Worm (Caenorhabditis elegans) whole organism, L4 larva: ENCODE measurements around the gene T04A6.2.

Experiments
- F10B5.3 ChIP-seq: sonication (generic microtip); optimal IDR thresholded peaks from 2 replicates; lab custom pipeline; 2016; ENCODE audit warnings: mild to moderate bottlenecking, missing genetic modification characterization, missing compliant biosample characterization
- F37D6.2 ChIP-seq: sonication (generic microtip); optimal IDR thresholded peaks from 2 replicates; lab custom pipeline; 2016; ENCODE audit warnings: mild to moderate bottlenecking, missing genetic modification characterization, missing compliant biosample characterization
- F44E2.7 ChIP-seq: fragments of 200-800 bp; sonication (Bioruptor generic); IDR thresholded peaks from 2 replicates; pipeline ENCODE4 v2.1.2; 2022; ENCODE audit warnings: missing genetic modification characterization, missing compliant biosample characterization
- T26A8.4 ChIP-seq: fragments of 200-800 bp; sonication (Bioruptor generic); IDR thresholded peaks from 2 replicates; pipeline ENCODE4 v1.3.6; 2022; ENCODE audit warnings: missing genetic modification characterization, missing compliant biosample characterization
- Y105C5A.15 ChIP-seq: fragments of 200-800 bp; sonication (Bioruptor generic); IDR thresholded peaks from 2 replicates; pipeline ENCODE4 v1.3.6; 2022; ENCODE audit warnings: missing genetic modification characterization, missing compliant biosample characterization
- ZK337.2 ChIP-seq: fragments of 200-800 bp; sonication (Bioruptor generic); IDR thresholded peaks from 2 replicates; pipeline ENCODE4 v1.3.6; 2022; ENCODE audit warnings: missing genetic modification reagents, missing genetic modification characterization, missing compliant biosample characterization
- ZK546.5 ChIP-seq, 2 experiments: sonication (generic microtip); optimal IDR thresholded peaks; 2 replicates each; lab custom pipeline; 2017; ENCODE audit warnings: missing biosample characterization in 2 of 2, missing genetic modification characterization in 2 of 2
- aly-2 ChIP-seq: sonication (generic microtip); optimal IDR thresholded peaks from 2 replicates; lab custom pipeline; 2018; ENCODE audit warnings: missing biosample characterization, missing genetic modification characterization
- ama-1 ChIP-seq: fragments of 150-350 bp; optimal IDR thresholded peaks from 2 replicates; lab custom pipeline; 2014; ENCODE audit warnings: inconsistent platforms, mixed read lengths
- attf-4 ChIP-seq: sonication (generic microtip); optimal IDR thresholded peaks from 3 replicates; lab custom pipeline; 2017; ENCODE audit warnings: missing biosample characterization, missing genetic modification characterization
- ceh-32 ChIP-seq: sonication (generic microtip); optimal IDR thresholded peaks from 2 replicates; lab custom pipeline; 2016; ENCODE audit warnings: mild to moderate bottlenecking, missing genetic modification characterization, missing compliant biosample characterization; ENCODE audit not compliant: poor library complexity
- ceh-44 ChIP-seq: fragments of 200-800 bp; sonication (Bioruptor generic); IDR thresholded peaks from 2 replicates; pipeline ENCODE4 v1.3.6; 2022; ENCODE audit warnings: missing genetic modification reagents, missing genetic modification characterization, missing compliant biosample characterization
- ceh-62 ChIP-seq: sonication (generic microtip); optimal IDR thresholded peaks from 2 replicates; lab custom pipeline; 2017; ENCODE audit warnings: missing biosample characterization, missing genetic modification characterization
- ces-1 ChIP-seq: fragments of 150-350 bp; sonication (generic microtip); optimal IDR thresholded peaks from 4 replicates; lab custom pipeline; 2014; ENCODE audit warnings: missing biosample characterization, missing genetic modification reagents, missing genetic modification characterization
- cey-2 ChIP-seq: sonication (generic microtip); optimal IDR thresholded peaks from 3 replicates; lab custom pipeline; 2017; ENCODE audit warnings: missing genetic modification characterization, mild to moderate bottlenecking, missing compliant biosample characterization, antibody characterized with exemption, borderline replicate concordance; ENCODE audit not compliant: insufficient read depth
- daf-19 ChIP-seq: fragments of 200-800 bp; sonication (Bioruptor generic); conservative IDR thresholded peaks from 2 replicates; pipeline ENCODE4 v1.3.6; 2022; ENCODE audit warnings: missing genetic modification characterization, missing compliant biosample characterization
- dmd-9 ChIP-seq: fragments of 200-800 bp; sonication (Bioruptor generic); IDR thresholded peaks from 2 replicates; pipeline ENCODE4 v1.3.6; 2022; ENCODE audit warnings: missing genetic modification reagents, missing genetic modification characterization, missing compliant biosample characterization
- duxl-1 ChIP-seq: sonication (generic microtip); optimal IDR thresholded peaks from 2 replicates; lab custom pipeline; 2016; ENCODE audit warnings: mild to moderate bottlenecking, missing genetic modification characterization, moderate library complexity, missing compliant biosample characterization; ENCODE audit not compliant: poor library complexity
- egl-27 ChIP-seq: sonication (generic microtip); optimal IDR thresholded peaks from 3 replicates; lab custom pipeline; 2017; ENCODE audit warnings: missing biosample characterization, missing genetic modification reagents, missing genetic modification characterization
- fkh-10 ChIP-seq: fragments of 150-350 bp; optimal IDR thresholded peaks from 2 replicates; lab custom pipeline; 2014; ENCODE audit warnings: missing biosample characterization, missing genetic modification reagents, missing genetic modification characterization
- gei-8 ChIP-seq: fragments of 200-800 bp; sonication (Bioruptor generic); optimal IDR thresholded peaks from 2 replicates; lab custom pipeline; 2018; ENCODE audit warnings: mild to moderate bottlenecking, missing genetic modification characterization, missing compliant biosample characterization
- hif-1 ChIP-seq, 2 experiments: sonication (generic microtip); optimal IDR thresholded peaks; 2 replicates each; lab custom pipeline; 2016 to 2017; ENCODE audit warnings: missing compliant biosample characterization in 2 of 2, missing genetic modification characterization in 2 of 2, missing genetic modification reagents in 2 of 2, missing genotype in 2 of 2, mild to moderate bottlenecking in 1 of 2
- hmg-1.1 ChIP-seq: fragments of 200-800 bp; sonication (Bioruptor generic); IDR thresholded peaks from 2 replicates; pipeline ENCODE4 v1.3.6; 2022; ENCODE audit warnings: missing genetic modification reagents, missing genetic modification characterization, missing compliant biosample characterization
- jun-1 ChIP-seq: fragments of 150-350 bp; optimal IDR thresholded peaks from 2 replicates; lab custom pipeline; 2014; ENCODE audit warnings: missing biosample characterization, missing genetic modification reagents, missing genetic modification characterization
- lim-7 ChIP-seq: fragments of 200-800 bp; sonication (Bioruptor generic); IDR thresholded peaks from 2 replicates; pipeline ENCODE4 v1.3.6; 2022; ENCODE audit warnings: missing genetic modification characterization, missing compliant biosample characterization
- lin-1 ChIP-seq: fragments of 200-800 bp; sonication (Bioruptor generic); IDR thresholded peaks from 2 replicates; pipeline ENCODE4 v1.3.6; 2022; ENCODE audit warnings: missing genetic modification reagents, missing genetic modification characterization, missing compliant biosample characterization
- lin-13 ChIP-seq: fragments of 150-350 bp; optimal IDR thresholded peaks from 2 replicates; lab custom pipeline; 2014; ENCODE audit warnings: missing biosample characterization, missing genetic modification reagents, missing genetic modification characterization
- lin-15B ChIP-seq: fragments of 150-350 bp; sonication (generic microtip); optimal IDR thresholded peaks from 3 replicates; lab custom pipeline; 2014; ENCODE audit warnings: missing biosample characterization, missing genetic modification characterization
- lin-29 ChIP-seq: fragments of 200-800 bp; sonication (Bioruptor generic); IDR thresholded peaks from 2 replicates; pipeline ENCODE4 v1.3.6; 2022; ENCODE audit warnings: missing genetic modification reagents, missing genetic modification characterization, missing compliant biosample characterization
- lin-38 ChIP-seq: fragments of 200-800 bp; sonication (Bioruptor generic); IDR thresholded peaks from 2 replicates; pipeline ENCODE4 v1.3.6; 2022; ENCODE audit warnings: missing genetic modification reagents, missing genetic modification characterization, missing compliant biosample characterization
- lin-39 ChIP-seq: fragments of 150-350 bp; optimal IDR thresholded peaks from 2 replicates; lab custom pipeline; 2014; ENCODE audit warnings: missing biosample characterization, missing genetic modification reagents, missing genetic modification characterization
- lir-3 ChIP-seq: sonication (generic microtip); optimal IDR thresholded peaks from 2 replicates; lab custom pipeline; 2016; ENCODE audit warnings: mild to moderate bottlenecking, missing genetic modification characterization, missing compliant biosample characterization
- lsy-2 ChIP-seq, 2 experiments: fragments of 150-350 bp in 1 of 2; sonication (generic microtip) in 1 of 2; optimal IDR thresholded peaks; 2 replicates each; lab custom pipeline; 2014 to 2017; ENCODE audit warnings: missing biosample characterization in 2 of 2, missing genetic modification characterization in 2 of 2
- mes-2 ChIP-seq: sonication (generic microtip); optimal IDR thresholded peaks from 2 replicates; lab custom pipeline; 2016; ENCODE audit warnings: missing genotype, mild to moderate bottlenecking, missing genetic modification characterization, missing compliant biosample characterization; ENCODE audit not compliant: poor library complexity, severe bottlenecking
- mxl-3 ChIP-seq: fragments of 200-800 bp; sonication (Bioruptor generic); optimal IDR thresholded peaks from 2 replicates; lab custom pipeline; 2018; ENCODE audit warnings: mild to moderate bottlenecking, missing genetic modification characterization, missing compliant biosample characterization
- nhr-102 ChIP-seq: sonication (generic microtip); optimal IDR thresholded peaks from 2 replicates; lab custom pipeline; 2016; ENCODE audit warnings: mild to moderate bottlenecking, missing genetic modification characterization, moderate library complexity, missing compliant biosample characterization
- nhr-11 ChIP-seq: fragments of 150-350 bp; optimal IDR thresholded peaks from 2 replicates; lab custom pipeline; 2014; ENCODE audit warnings: missing biosample characterization, missing genetic modification characterization
- nhr-111 ChIP-seq: fragments of 200-800 bp; sonication (Bioruptor generic); optimal IDR thresholded peaks from 2 replicates; lab custom pipeline; 2018; ENCODE audit warnings: mild to moderate bottlenecking, missing genetic modification characterization, missing compliant biosample characterization
- nhr-28 ChIP-seq: fragments of 150-350 bp; optimal IDR thresholded peaks from 2 replicates; lab custom pipeline; 2014; ENCODE audit warnings: missing biosample characterization, missing genetic modification characterization
- nhr-41 ChIP-seq: fragments of 200-800 bp; sonication (Bioruptor generic); IDR thresholded peaks from 2 replicates; pipeline ENCODE4 v1.3.6; 2022; ENCODE audit warnings: missing genetic modification reagents, missing genetic modification characterization, missing compliant biosample characterization
- nhr-42 ChIP-seq: fragments of 200-800 bp; sonication (Bioruptor generic); IDR thresholded peaks from 2 replicates; pipeline ENCODE4 v1.3.6; 2022; ENCODE audit warnings: missing genetic modification characterization, missing compliant biosample characterization
- nhr-48 ChIP-seq: sonication (generic microtip); optimal IDR thresholded peaks from 2 replicates; lab custom pipeline; 2016; ENCODE audit warnings: mild to moderate bottlenecking, missing genetic modification characterization, missing compliant biosample characterization
- nhr-76 ChIP-seq: fragments of 150-350 bp; optimal IDR thresholded peaks from 2 replicates; lab custom pipeline; 2014; ENCODE audit warnings: missing biosample characterization, missing genetic modification characterization
- php-3 ChIP-seq: fragments of 200-800 bp; sonication (Bioruptor generic); IDR thresholded peaks from 2 replicates; pipeline ENCODE4 v1.3.6; 2022; ENCODE audit warnings: missing genetic modification reagents, missing genetic modification characterization, missing compliant biosample characterization
- set-16 ChIP-seq: fragments of 200-800 bp; sonication (Bioruptor generic); IDR thresholded peaks from 2 replicates; pipeline ENCODE4 v1.3.6; 2022; ENCODE audit warnings: missing genetic modification reagents, missing genetic modification characterization, missing compliant biosample characterization
- spr-1 ChIP-seq: sonication (generic microtip); optimal IDR thresholded peaks from 2 replicates; lab custom pipeline; 2016; ENCODE audit warnings: mild to moderate bottlenecking, missing genetic modification characterization, missing compliant biosample characterization
- tag-97 ChIP-seq: fragments of 200-800 bp; sonication (Bioruptor generic); IDR thresholded peaks from 2 replicates; pipeline ENCODE4 v1.3.6; 2022; ENCODE audit warnings: missing genetic modification characterization, missing compliant biosample characterization
- unc-130 ChIP-seq: sonication (generic microtip); optimal IDR thresholded peaks from 2 replicates; lab custom pipeline; 2016; ENCODE audit warnings: missing genetic modification reagents, missing genetic modification characterization, missing compliant biosample characterization
- ztf-11 ChIP-seq: fragments of 150-350 bp; optimal IDR thresholded peaks from 2 replicates; lab custom pipeline; 2014; ENCODE audit warnings: missing biosample characterization, missing genetic modification characterization

Gene T04A6.2

DNA sequence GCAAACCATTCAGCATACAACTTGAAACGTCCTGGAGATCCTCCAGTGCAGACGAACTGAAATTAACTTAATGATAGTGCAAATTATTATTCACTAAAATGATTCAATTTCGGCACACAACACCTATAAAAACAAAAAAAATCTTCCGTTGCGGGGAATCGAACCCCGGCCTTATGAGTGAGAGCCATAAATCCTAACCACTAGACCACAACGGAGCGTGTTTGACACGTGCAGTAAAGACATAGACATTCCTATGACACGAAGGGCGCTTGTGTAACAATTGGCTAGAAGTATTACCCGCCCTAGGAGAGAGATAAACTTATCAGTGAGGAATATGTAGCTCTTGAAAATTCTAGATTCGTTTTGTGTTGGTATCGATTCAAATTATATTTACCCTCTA lies 27.4 kb downstream of the T04A6.2 start (continued):
- TF ChIP-seq ceh-32 (tag; lab: Kevin White, UChicago), result no peak
- TF ChIP-seq ZK546.5 (tag; optimal IDR thresholded peaks at IDR 0.05; lab: Kevin White, UChicago), result no peak
- TF ChIP-seq attf-4 (tag; lab: Kevin White, UChicago), result no peak
- no peak for TF ChIP-seq tag-97 (GFP tag; lab: Robert Waterston, UW)
- TF ChIP-seq lim-7 (GFP tag; lab: Robert Waterston, UW), result peak; percentile 86
- peak; percentile 32 for TF ChIP-seq nhr-11 (tag; lab: Kevin White, UChicago)
- no peak for TF ChIP-seq nhr-76 (tag; lab: Kevin White, UChicago)
- no peak for TF ChIP-seq lin-39 (tag; lab: Kevin White, UChicago)
- no peak for TF ChIP-seq lin-29 (GFP tag; lab: Robert Waterston, UW)
- TF ChIP-seq nhr-41 (GFP tag; lab: Robert Waterston, UW), result 0 out of 2 replicates have a peak, but pooled peaks have one; percentile 60
- 0 out of 2 replicates have a peak, but pooled peaks have one; percentile 61 for TF ChIP-seq nhr-42 (GFP tag; lab: Robert Waterston, UW)
- TF ChIP-seq nhr-102 (tag; lab: Kevin White, UChicago), result peak; percentile 30
- TF ChIP-seq nhr-48, result peak; percentile 59
- no peak for TF ChIP-seq jun-1 (tag; lab: Kevin White, UChicago)
- TF ChIP-seq egl-27 (tag; lab: Kevin White, UChicago), result no peak
- no peak for TF ChIP-seq F37D6.2 (tag; lab: Kevin White, UChicago)
- peak; percentile 13 for TF ChIP-seq nhr-28
- peak; percentile 77 for TF ChIP-seq php-3 (GFP tag; lab: Robert Waterston, UW)
- TF ChIP-seq Y105C5A.15 (GFP tag; lab: Robert Waterston, UW), result no peak
- TF ChIP-seq set-16, result no peak
- no peak for TF ChIP-seq ztf-11
- no peak for TF ChIP-seq lin-13 (GFP tag; lab: Kevin White, UChicago)
- peak; percentile 69 for TF ChIP-seq unc-130 (GFP tag; lab: Kevin White, UChicago)
- no peak for TF ChIP-seq nhr-111 (GFP tag; lab: Kevin White, UChicago)
- peak; percentile 79; the same call in 1 of the 2 replicates for TF ChIP-seq daf-19
- TF ChIP-seq cey-2 (tag; lab: Kevin White, UChicago), result no peak
- no peak for TF ChIP-seq F44E2.7 (GFP tag; lab: Robert Waterston, UW)

DNA sequence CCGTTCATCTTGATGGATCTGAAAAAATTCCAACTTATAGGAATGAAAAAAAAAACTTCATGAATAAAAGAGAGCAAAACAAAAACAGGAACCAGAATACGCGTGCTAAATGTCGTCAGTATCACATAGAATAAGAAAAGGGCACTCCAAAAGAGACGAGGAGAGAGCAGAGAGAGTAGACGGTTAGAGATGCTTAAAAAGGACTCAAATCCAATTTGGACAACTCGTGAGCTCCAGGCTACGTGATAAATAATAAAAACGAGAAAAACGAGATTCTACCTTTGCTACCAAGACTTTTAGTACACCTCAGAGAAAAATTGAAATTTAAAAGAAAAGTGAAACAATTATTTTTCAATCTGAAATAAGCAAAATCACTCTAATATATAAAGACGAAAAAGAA lies 28.5 kb downstream of the T04A6.2 start, which contains the start of gene upp-1:
upp-1 (minus strand) TSS at position 18 of the 400 bp plus-strand sequence.
- no peak for TF ChIP-seq ZK337.2
- TF ChIP-seq F37D6.2 (tag; lab: Kevin White, UChicago), result no peak
- TF ChIP-seq F10B5.3, result no peak
- TF ChIP-seq ama-1 (lab: Kevin White, UChicago), result no peak
- no peak for TF ChIP-seq lin-13 (GFP tag; lab: Kevin White, UChicago)
- TF ChIP-seq mes-2 (tag; lab: Kevin White, UChicago), result no peak
- peak in 1 of 2 experiments; percentile 45 for TF ChIP-seq lsy-2 (tag; optimal IDR thresholded peaks at IDR 0.05; lab: Kevin White, UChicago)
- TF ChIP-seq aly-2 (tag; lab: Kevin White, UChicago), result no peak
- TF ChIP-seq duxl-1, result no peak
- TF ChIP-seq hmg-1.1 (GFP tag; lab: Robert Waterston, UW), result no peak
- TF ChIP-seq Y105C5A.15 (GFP tag; lab: Robert Waterston, UW), result no peak
- TF ChIP-seq ceh-62, result no peak
- no peak for TF ChIP-seq gei-8 (GFP tag; lab: Kevin White, UChicago)
- TF ChIP-seq spr-1 (tag; lab: Kevin White, UChicago), result no peak
- no peak for TF ChIP-seq set-16
- TF ChIP-seq php-3 (GFP tag; lab: Robert Waterston, UW), result no peak
- TF ChIP-seq ces-1, result peak; percentile 20
- TF ChIP-seq lir-3, result no peak
- TF ChIP-seq nhr-48, result no peak
- no peak for TF ChIP-seq lin-38 (GFP tag; lab: Robert Waterston, UW)
- TF ChIP-seq mxl-3, result no peak
- peak; percentile 16 to 96 for TF ChIP-seq hif-1 (tag; optimal IDR thresholded peaks at IDR 0.05; lab: Kevin White, UChicago)
- no peak for TF ChIP-seq ceh-44 (GFP tag; lab: Robert Waterston, UW)
- no peak for TF ChIP-seq dmd-9 (GFP tag; lab: Robert Waterston, UW)
- TF ChIP-seq ceh-32 (tag; lab: Kevin White, UChicago), result no peak
- no peak for TF ChIP-seq nhr-28
- TF ChIP-seq lin-1, result no peak
- TF ChIP-seq nhr-42 (GFP tag; lab: Robert Waterston, UW), result no peak
- no peak for TF ChIP-seq T26A8.4 (GFP tag; lab: Robert Waterston, UW)
- peak; percentile 8 for TF ChIP-seq fkh-10
- no peak for TF ChIP-seq lin-15B
- TF ChIP-seq cey-2 (tag; lab: Kevin White, UChicago), result no peak
